Fruit fly (Drosophila melanogaster): ENCODE results near the gene Spn88Eb.

DNA sequence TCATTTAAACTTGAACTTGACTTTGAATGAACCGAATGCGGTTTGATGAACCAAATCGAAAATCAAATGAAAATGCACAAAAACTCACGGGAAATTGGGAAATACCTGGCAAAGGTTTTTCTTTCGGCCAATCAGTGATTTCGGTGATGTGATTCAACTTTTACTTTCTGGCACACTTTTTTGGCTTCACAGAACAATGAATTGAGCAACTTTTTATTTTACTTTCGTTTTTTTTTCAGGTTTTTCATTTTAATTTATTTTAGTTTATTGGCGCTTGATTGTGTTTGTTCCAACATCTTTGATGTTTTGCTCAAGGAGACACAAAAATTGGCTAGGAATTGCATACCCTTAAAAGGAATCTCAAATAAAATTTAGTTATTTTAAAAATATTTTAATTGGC, 27.1 kb downstream of the Spn88Eb start, which contains the start of gene Mf:
- TF ChIP-seq CG7045 (GFP tag; optimal IDR thresholded peaks at IDR 0.05) (no peak), kay (GFP tag; ENCODE audit: borderline replicate concordance) (peak; percentile 91), CG12768 (GFP tag; optimal IDR thresholded peaks at IDR 0.05) (no peak), CG14711 (tag; optimal IDR thresholded peaks at IDR 0.05) (no peak), CG5204 (GFP tag; optimal IDR thresholded peaks at IDR 0.05) (no peak), CG1620 (GFP tag; optimal IDR thresholded peaks at IDR 0.05) (no peak), ovo (GFP tag; optimal IDR thresholded peaks at IDR 0.05) (no peak), pad (GFP tag; optimal IDR thresholded peaks at IDR 0.05) (no peak), Mnt (GFP tag; optimal IDR thresholded peaks at IDR 0.05) (no peak), Crg-1 (GFP tag; optimal IDR thresholded peaks at IDR 0.05) (no peak)
